Worm (Caenorhabditis elegans): Measurements from ENCODE around the gene ocr-2.

DNA sequence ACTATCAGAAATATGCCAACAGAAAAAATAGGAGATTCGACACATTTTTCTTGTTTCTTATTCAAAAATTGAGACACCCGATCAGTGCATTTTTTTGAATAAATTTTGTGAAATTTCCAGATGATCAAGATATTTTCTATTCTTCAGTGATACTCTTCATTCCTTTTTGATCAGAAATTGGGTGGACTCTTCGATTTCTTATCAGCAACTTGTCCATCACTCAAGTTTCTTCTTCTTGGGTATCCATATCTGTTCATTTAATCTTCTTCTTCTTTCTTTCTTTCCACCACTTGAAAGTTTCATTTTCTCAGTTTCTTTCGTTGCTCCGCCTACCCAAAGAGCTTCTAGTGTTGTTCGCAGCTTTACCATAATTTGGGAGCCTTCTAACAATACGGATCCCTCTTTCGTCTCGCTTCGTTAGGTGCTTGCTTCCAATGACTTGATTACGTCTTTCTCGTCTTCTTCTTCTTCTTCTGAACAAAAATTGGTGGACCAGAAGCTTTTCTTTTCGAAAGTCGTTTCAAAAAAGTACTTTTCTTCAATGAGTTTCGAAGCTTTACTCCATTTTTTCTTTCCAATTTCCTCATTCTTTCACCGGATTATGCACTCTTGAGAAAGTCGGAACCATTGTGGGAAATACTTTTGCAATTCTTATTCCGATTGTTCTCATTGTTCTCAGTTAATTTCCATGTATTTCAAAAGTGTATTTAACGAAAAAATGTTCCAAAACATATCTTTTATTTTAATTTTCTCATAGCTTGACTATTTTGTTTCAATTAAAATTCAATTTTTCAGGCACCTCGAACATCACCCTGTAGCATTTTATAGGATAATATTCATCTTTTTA, 44.0 kb downstream of the ocr-2 start, which contains the start of gene pct-1:
- no peak for TF ChIP-seq lsy-2 (tag; optimal IDR thresholded peaks at IDR 0.05)
- TF ChIP-seq nhr-76 (tag; optimal IDR thresholded peaks at IDR 0.05): no peak
- TF ChIP-seq nhr-90 (tag; optimal IDR thresholded peaks at IDR 0.05; ENCODE audit: poor library complexity): no peak
- TF ChIP-seq lin-14 (GFP tag; optimal IDR thresholded peaks at IDR 0.05): peak; percentile 33
- TF ChIP-seq ama-1 (optimal IDR thresholded peaks at IDR 0.05): no peak
